Worm (Caenorhabditis elegans) whole organism, early embryonic: ENCODE data around the gene W07G4.1.

Source experiments
- B0310.2 ChIP-seq: sonication (generic microtip); optimal IDR thresholded peaks from 2 replicates; lab custom pipeline; 2016; ENCODE audit warnings: mild to moderate bottlenecking, missing genetic modification characterization, missing compliant biosample characterization
- scrt-1 ChIP-seq: fragments of 200-800 bp; sonication (Bioruptor generic); IDR thresholded peaks from 2 replicates; pipeline ENCODE4 v1.3.6; 2022; ENCODE audit warnings: missing genetic modification characterization, missing compliant biosample characterization

DNA sequence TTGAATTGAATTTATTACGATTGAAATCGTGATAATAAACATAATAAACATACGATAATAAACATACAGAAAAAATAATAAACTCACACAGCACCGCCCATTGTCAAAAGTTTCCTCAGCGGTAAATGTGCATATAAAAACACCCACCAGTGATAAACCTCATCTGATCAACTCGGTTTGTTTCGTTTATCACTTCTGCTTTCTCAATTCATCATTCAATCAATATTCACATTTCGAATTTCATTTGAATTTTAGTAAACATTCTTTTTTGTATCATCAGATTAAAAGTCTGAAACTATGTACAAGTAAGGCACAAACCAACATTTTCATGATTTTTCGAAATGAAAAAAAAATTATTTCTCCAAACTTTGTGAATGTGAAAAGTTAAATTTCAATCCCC lies 20.2 kb upstream of the W07G4.1 start, which contains the start of gene try-10:
- no peak for TF ChIP-seq B0310.2 (tag; lab: Kevin White, UChicago)
- TF ChIP-seq scrt-1, result no peak
